Worm (Caenorhabditis elegans): ENCODE data around the gene F21C10.6.

ce11 chrV:9162118-9162729 lies 37.9 kb downstream of the F21C10.6 start:
- TF ChIP-seq R02D3.7 (tag; optimal IDR thresholded peaks at IDR 0.05) (no peak), ztf-11 (tag; optimal IDR thresholded peaks at IDR 0.05) (no peak), snpc-4 (tag; optimal IDR thresholded peaks at IDR 0.05) (no peak), hlh-11 (tag; optimal IDR thresholded peaks at IDR 0.05) (no peak), nhr-25 (tag; optimal IDR thresholded peaks at IDR 0.05; ENCODE audit: borderline replicate concordance, insufficient read depth) (no peak), ama-1 (optimal IDR thresholded peaks at IDR 0.05) (no peak), madf-9 (GFP tag; conservative IDR thresholded peaks at IDR 0.05) (no peak), nhr-11 (tag; optimal IDR thresholded peaks at IDR 0.05) (no peak), ZK546.5 (tag; optimal IDR thresholded peaks at IDR 0.05) (no peak), mes-2 (tag; optimal IDR thresholded peaks at IDR 0.05; ENCODE audit: poor library complexity, severe bottlenecking) (no peak), dve-1 (tag; optimal IDR thresholded peaks at IDR 0.05; ENCODE audit: insufficient read depth) (no peak), daf-19 (GFP tag; conservative IDR thresholded peaks at IDR 0.05) (no peak), ceh-62 (tag; optimal IDR thresholded peaks at IDR 0.05) (no peak), dmd-9 (GFP tag; IDR thresholded peaks at IDR 0.05) (no peak)
